Fruit fly (Drosophila melanogaster) whole organism, embryonic: ENCODE measurements around the gene CG15641.

Source experiments
- Blimp-1 ChIP-seq: fragments of 200-800 bp; sonication (Bioruptor generic); optimal IDR thresholded peaks from 3 replicates; lab custom pipeline; 2018; ENCODE audit warnings: missing biosample characterization, missing genetic modification characterization, mild to moderate bottlenecking, moderate library complexity, missing genetic modification reagents
- CG10267 ChIP-seq: fragments of 200-800 bp; sonication (Bioruptor generic); optimal IDR thresholded peaks from 2 replicates; lab custom pipeline; 2018; ENCODE audit warnings: missing biosample characterization, mild to moderate bottlenecking, missing genetic modification characterization, moderate library complexity
- CG11560 ChIP-seq: fragments of 200-800 bp; sonication (Bioruptor generic); IDR thresholded peaks from 3 replicates; pipeline ENCODE4 v1.3.6; 2022; ENCODE audit warnings: missing biosample characterization, missing genetic modification characterization
- CG11695 ChIP-seq: fragments of 200-800 bp; sonication (Bioruptor generic); IDR thresholded peaks from 3 replicates; pipeline ENCODE4 v1.3.6; 2022; ENCODE audit warnings: missing biosample characterization, missing genetic modification characterization
- CG11696 ChIP-seq: fragments of 200-800 bp; sonication (Bioruptor generic); IDR thresholded peaks from 2 replicates; pipeline ENCODE4 v1.3.6; 2022; ENCODE audit warnings: missing biosample characterization, missing genetic modification characterization
- CG13775 ChIP-seq: fragments of 200-800 bp; sonication (Bioruptor generic); optimal IDR thresholded peaks from 3 replicates; lab custom pipeline; 2017; ENCODE audit warnings: missing biosample characterization, mild to moderate bottlenecking, missing genetic modification characterization
- CG14965 ChIP-seq: fragments of 200-800 bp; sonication (Bioruptor generic); optimal IDR thresholded peaks from 2 replicates; lab custom pipeline; 2016; ENCODE audit warnings: missing biosample characterization, missing genetic modification characterization, borderline replicate concordance
- CG17328 ChIP-seq: fragments of 200-800 bp; sonication (Bioruptor generic); IDR thresholded peaks from 2 replicates; pipeline ENCODE4 v1.3.6; 2022; ENCODE audit warnings: missing biosample characterization, missing genetic modification characterization
- CG17568 ChIP-seq: fragments of 200-800 bp; sonication (Bioruptor generic); optimal IDR thresholded peaks from 2 replicates; lab custom pipeline; 2018; ENCODE audit warnings: missing biosample characterization, mild to moderate bottlenecking, missing genetic modification characterization, moderate library complexity
- CG2199 ChIP-seq: fragments of 200-800 bp; sonication (Bioruptor generic); IDR thresholded peaks from 3 replicates; pipeline ENCODE4 v1.3.6; 2022; ENCODE audit warnings: missing biosample characterization, missing genetic modification characterization
- CG30020 ChIP-seq: fragments of 200-800 bp; optimal IDR thresholded peaks from 2 replicates; lab custom pipeline; 2019; ENCODE audit warnings: missing biosample characterization, mild to moderate bottlenecking, missing genetic modification characterization, moderate library complexity
- CG3995 ChIP-seq: fragments of 200-800 bp; sonication (Bioruptor generic); optimal IDR thresholded peaks from 3 replicates; lab custom pipeline; 2016; ENCODE audit warnings: missing biosample characterization, missing genetic modification characterization
- CG43689 ChIP-seq: fragments of 200-800 bp; sonication (Bioruptor generic); IDR thresholded peaks from 2 replicates; pipeline ENCODE4 v1.3.6; 2022; ENCODE audit warnings: missing biosample characterization, missing genetic modification characterization
- CG7928 ChIP-seq: fragments of 200-800 bp; sonication (Bioruptor generic); optimal IDR thresholded peaks from 2 replicates; lab custom pipeline; 2017; ENCODE audit warnings: missing biosample characterization, mild to moderate bottlenecking, missing genetic modification characterization
- CG8388 ChIP-seq: fragments of 200-800 bp; sonication (Bioruptor generic); optimal IDR thresholded peaks from 2 replicates; lab custom pipeline; 2019; ENCODE audit warnings: missing biosample characterization, mild to moderate bottlenecking, missing genetic modification characterization, moderate library complexity
- CG8478 ChIP-seq: fragments of >200 bp; optimal IDR thresholded peaks from 2 replicates; lab custom pipeline; 2018
- CHES-1-like ChIP-seq: fragments of 200-800 bp; sonication (Bioruptor generic); optimal IDR thresholded peaks from 2 replicates; lab custom pipeline; 2016; ENCODE audit warnings: missing biosample characterization, missing genetic modification characterization
- D ChIP-seq, 2 experiments: fragments of 200-800 bp in 1 of 2; fragments of >200 bp in 1 of 2; sonication (Bioruptor generic) in 1 of 2; optimal IDR thresholded peaks; 2 replicates in 1 of 2; 3 replicates in 1 of 2; lab custom pipeline; 2017; ENCODE audit warnings: mild to moderate bottlenecking in 1 of 2, missing biosample characterization in 1 of 2, missing genetic modification characterization in 1 of 2, missing genetic modification reagents in 1 of 2
- Dbx ChIP-seq: fragments of 200-800 bp; sonication (Bioruptor generic); IDR thresholded peaks from 3 replicates; pipeline ENCODE4 v1.3.6; 2022; ENCODE audit warnings: missing biosample characterization, missing genetic modification characterization
- Dp ChIP-seq: fragments of 200-800 bp; sonication (Bioruptor generic); optimal IDR thresholded peaks from 2 replicates; lab custom pipeline; 2018; ENCODE audit warnings: missing biosample characterization, mild to moderate bottlenecking, missing genetic modification characterization, moderate library complexity
- ERR ChIP-seq: fragments of 200-800 bp; sonication (Bioruptor generic); optimal IDR thresholded peaks from 2 replicates; lab custom pipeline; 2016; ENCODE audit warnings: missing biosample characterization, missing genetic modification characterization
- Eip74EF ChIP-seq, 2 experiments: fragments of 200-800 bp in 1 of 2; fragments of >200 bp in 1 of 2; sonication (Bioruptor generic) in 1 of 2; optimal IDR thresholded peaks; 2 replicates each; lab custom pipeline; 2017 to 2019; ENCODE audit warnings: missing biosample characterization in 2 of 2, missing genetic modification characterization in 2 of 2, mild to moderate bottlenecking in 1 of 2, moderate library complexity in 1 of 2
- Ets65A ChIP-seq: fragments of 200-800 bp; sonication (Bioruptor generic); peaks from one replicate; lab custom pipeline; 2016; ENCODE audit warnings: missing biosample characterization, missing genetic modification characterization
- Hand ChIP-seq: fragments of 200-800 bp; sonication (Bioruptor generic); optimal IDR thresholded peaks from 2 replicates; lab custom pipeline; 2017; ENCODE audit warnings: mild to moderate bottlenecking, missing biosample characterization, missing genetic modification reagents, missing genetic modification characterization
- Lhr ChIP-seq: fragments of 200-800 bp; sonication (Bioruptor generic); optimal IDR thresholded peaks from 3 replicates; lab custom pipeline; 2017; ENCODE audit warnings: mild to moderate bottlenecking, missing biosample characterization, missing genetic modification reagents, missing genetic modification characterization
- Lpt ChIP-seq: fragments of >200 bp; optimal IDR thresholded peaks from 2 replicates; lab custom pipeline; 2018; ENCODE audit warnings: missing biosample characterization, missing genetic modification characterization
- Max ChIP-seq: fragments of 200-800 bp; sonication (Bioruptor generic); optimal IDR thresholded peaks from 2 replicates; lab custom pipeline; 2016; ENCODE audit warnings: missing biosample characterization, mild to moderate bottlenecking, missing genetic modification characterization
- Neu2 ChIP-seq: fragments of 200-800 bp; sonication (Bioruptor generic); optimal IDR thresholded peaks from 3 replicates; lab custom pipeline; 2016; ENCODE audit warnings: missing biosample characterization, missing genetic modification characterization, borderline replicate concordance
- Rfx ChIP-seq: fragments of 200-800 bp; sonication (Bioruptor generic); IDR thresholded peaks from 2 replicates; pipeline ENCODE4 v1.3.6; 2022; ENCODE audit warnings: missing biosample characterization, missing genetic modification characterization
- TFAM ChIP-seq: fragments of 200-800 bp; sonication (Bioruptor generic); optimal IDR thresholded peaks from 2 replicates; lab custom pipeline; 2017; ENCODE audit warnings: missing biosample characterization, missing genetic modification characterization, inconsistent platforms
- Vsx1 ChIP-seq: fragments of 200-800 bp; sonication (Bioruptor generic); optimal IDR thresholded peaks from 2 replicates; lab custom pipeline; 2017; ENCODE audit warnings: missing biosample characterization, mild to moderate bottlenecking, missing genetic modification characterization, missing genetic modification reagents
- Xbp1 ChIP-seq: fragments of 200-800 bp; sonication (Bioruptor generic); optimal IDR thresholded peaks from 3 replicates; lab custom pipeline; 2016; ENCODE audit warnings: missing biosample characterization, mild to moderate bottlenecking, missing genetic modification characterization
- YL-1 ChIP-seq: fragments of 200-800 bp; sonication (Bioruptor generic); optimal IDR thresholded peaks from 3 replicates; lab custom pipeline; 2017; ENCODE audit warnings: missing biosample characterization, mild to moderate bottlenecking, missing genetic modification characterization
- abd-A ChIP-seq: fragments of 200-800 bp; sonication (Bioruptor generic); optimal IDR thresholded peaks from 3 replicates; lab custom pipeline; 2019; ENCODE audit warnings: missing biosample characterization, mild to moderate bottlenecking, missing genetic modification characterization, moderate library complexity
- btn ChIP-seq: fragments of 200-800 bp; sonication (Bioruptor generic); optimal IDR thresholded peaks from 2 replicates; lab custom pipeline; 2016; ENCODE audit warnings: missing biosample characterization, missing genetic modification characterization
- dmrt11E ChIP-seq: fragments of 200-800 bp; sonication (Bioruptor generic); optimal IDR thresholded peaks from 3 replicates; lab custom pipeline; 2018; ENCODE audit warnings: missing biosample characterization, mild to moderate bottlenecking, missing genetic modification characterization, moderate library complexity
- ems ChIP-seq: fragments of 200-800 bp; sonication (Bioruptor generic); optimal IDR thresholded peaks from 3 replicates; lab custom pipeline; 2016; ENCODE audit warnings: missing biosample characterization, missing genetic modification characterization
- gcm2 ChIP-seq: fragments of 200-800 bp; sonication (Bioruptor generic); optimal IDR thresholded peaks from 2 replicates; lab custom pipeline; 2016; ENCODE audit warnings: missing biosample characterization, missing genetic modification characterization
- grn ChIP-seq: fragments of 200-800 bp; sonication (Bioruptor generic); optimal IDR thresholded peaks from 3 replicates; lab custom pipeline; 2017; ENCODE audit warnings: missing biosample characterization, missing genetic modification characterization
- gro ChIP-seq: fragments of 200-800 bp; sonication (Bioruptor generic); optimal IDR thresholded peaks from 2 replicates; lab custom pipeline; 2016; ENCODE audit warnings: missing biosample characterization, missing genetic modification characterization
- ken ChIP-seq: fragments of 200-800 bp; sonication (Bioruptor generic); IDR thresholded peaks from 3 replicates; pipeline ENCODE4 v1.3.6; 2022; ENCODE audit warnings: missing biosample characterization, missing genetic modification characterization
- mirr ChIP-seq: fragments of 200-800 bp; sonication (Bioruptor generic); optimal IDR thresholded peaks from 3 replicates; lab custom pipeline; 2018; ENCODE audit warnings: missing biosample characterization, mild to moderate bottlenecking, missing genetic modification characterization
- nom ChIP-seq: fragments of 200-800 bp; sonication (Bioruptor generic); optimal IDR thresholded peaks from 2 replicates; lab custom pipeline; 2017; ENCODE audit warnings: missing biosample characterization, missing genetic modification characterization, mild to moderate bottlenecking, moderate library complexity, missing genetic modification reagents
- pfk ChIP-seq: fragments of 200-800 bp; sonication (Bioruptor generic); optimal IDR thresholded peaks from 2 replicates; lab custom pipeline; 2018; ENCODE audit warnings: missing biosample characterization, mild to moderate bottlenecking, missing genetic modification characterization, moderate library complexity
- pzg ChIP-seq: fragments of 200-800 bp; sonication (Bioruptor generic); optimal IDR thresholded peaks from 3 replicates; lab custom pipeline; 2018; ENCODE audit warnings: missing biosample characterization, mild to moderate bottlenecking, missing genetic modification characterization, moderate library complexity
- run ChIP-seq: fragments of 200-800 bp; sonication (Bioruptor generic); optimal IDR thresholded peaks from 3 replicates; lab custom pipeline; 2018; ENCODE audit warnings: missing biosample characterization, mild to moderate bottlenecking, missing genetic modification characterization
- sd ChIP-seq: fragments of 200-800 bp; sonication (Bioruptor generic); optimal IDR thresholded peaks from 3 replicates; lab custom pipeline; 2018; ENCODE audit warnings: missing biosample characterization, mild to moderate bottlenecking, missing genetic modification characterization, moderate library complexity
- stwl ChIP-seq: fragments of 200-800 bp; sonication (Bioruptor generic); optimal IDR thresholded peaks from 3 replicates; lab custom pipeline; 2018; ENCODE audit warnings: missing biosample characterization, mild to moderate bottlenecking, missing genetic modification characterization, moderate library complexity
- tin ChIP-seq: fragments of 200-800 bp; sonication (Bioruptor generic); optimal IDR thresholded peaks from 3 replicates; lab custom pipeline; 2016; ENCODE audit warnings: missing biosample characterization, missing genetic modification characterization
- trh ChIP-seq: fragments of 200-800 bp; sonication (Bioruptor generic); optimal IDR thresholded peaks from 2 replicates; lab custom pipeline; 2016; ENCODE audit warnings: missing biosample characterization, missing genetic modification characterization

The CG15641 gene

dm6 chrX:15462436-15462857 lies 5.2 kb upstream of the CG15641 start, which contains the start of the genes shtd, CG6294 and CG6299 (continued):
- no peak for TF ChIP-seq dmrt11E
- no peak for TF ChIP-seq gro (GFP tag; lab: Kevin White, UChicago)
- TF ChIP-seq CG17328 (GFP tag; lab: Robert Waterston, UW), result no peak
- TF ChIP-seq CG2199 (GFP tag; lab: Robert Waterston, UW), result no peak
- TF ChIP-seq Neu2 (GFP tag; lab: Kevin White, UChicago), result no peak
- TF ChIP-seq abd-A (tag; lab: Kevin White, UChicago), result no peak
- TF ChIP-seq grn (GFP tag; lab: Kevin White, UChicago), result no peak
- no peak for TF ChIP-seq CG11696 (GFP tag; lab: Robert Waterston, UW)
- peak; percentile 13 for TF ChIP-seq ems (GFP tag; lab: Kevin White, UChicago)
- no peak for TF ChIP-seq btn (GFP tag; lab: Kevin White, UChicago)
- no peak for TF ChIP-seq CG3995 (GFP tag; lab: Kevin White, UChicago)
- TF ChIP-seq TFAM (GFP tag; lab: Kevin White, UChicago), result no peak
- TF ChIP-seq Ets65A (GFP tag; lab: Kevin White, UChicago), result peak; percentile 86
- TF ChIP-seq Dp (GFP tag; lab: Kevin White, UChicago), result peak; percentile 77
- TF ChIP-seq ERR (GFP tag; lab: Kevin White, UChicago), result no peak
- TF ChIP-seq mirr (GFP tag; lab: Kevin White, UChicago), result no peak
- peak; percentile 42 for TF ChIP-seq CG10267
- TF ChIP-seq Dbx (GFP tag; lab: Robert Waterston, UW), result 0 out of 3 replicates have a peak, but pooled peaks have one; percentile 13
- no peak for TF ChIP-seq Lpt
- TF ChIP-seq CG11695 (GFP tag; lab: Robert Waterston, UW), result no peak
- TF ChIP-seq CG14965 (GFP tag; lab: Kevin White, UChicago), result no peak
- no peak for TF ChIP-seq gcm2 (GFP tag; lab: Kevin White, UChicago)
- TF ChIP-seq nom (GFP tag; lab: Kevin White, UChicago), result no peak
- peak; percentile 39; the same call in 1 of the 2 replicates for TF ChIP-seq Rfx
- no peak for TF ChIP-seq run (tag; lab: Kevin White, UChicago)
- no peak for TF ChIP-seq CHES-1-like (GFP tag; lab: Kevin White, UChicago)
- TF ChIP-seq trh, result no peak
- peak; percentile 28 for TF ChIP-seq tin
- TF ChIP-seq ken, result 0 out of 3 replicates have a peak, but pooled peaks have one; percentile 39
- no peak for TF ChIP-seq pfk (GFP tag; lab: Kevin White, UChicago)
- peak; percentile 32 for TF ChIP-seq CG13775
- peak; percentile 67 for TF ChIP-seq YL-1 (GFP tag; lab: Kevin White, UChicago)
- TF ChIP-seq CG43689, result no peak
- peak; percentile 47 for TF ChIP-seq Lhr (GFP tag; lab: Kevin White, UChicago)
- peak; percentile 32 for TF ChIP-seq Xbp1 (GFP tag; lab: Kevin White, UChicago)
- TF ChIP-seq D (optimal IDR thresholded peaks at IDR 0.05; lab: Kevin White, UChicago), result no peak
- TF ChIP-seq D (GFP tag; optimal IDR thresholded peaks at IDR 0.05; lab: Kevin White, UChicago), result no peak
- TF ChIP-seq Max (GFP tag; lab: Kevin White, UChicago), result peak; percentile 25
- no peak for TF ChIP-seq Vsx1 (GFP tag; lab: Kevin White, UChicago)
- no peak for TF ChIP-seq CG7928 (GFP tag; lab: Kevin White, UChicago)
- TF ChIP-seq pzg (GFP tag; lab: Kevin White, UChicago), result peak; percentile 87
- no peak for TF ChIP-seq sd (tag; lab: Kevin White, UChicago)
- TF ChIP-seq CG17568 (GFP tag; lab: Kevin White, UChicago), result no peak
- TF ChIP-seq Hand (GFP tag; lab: Kevin White, UChicago), result no peak
- 0 out of 3 replicates have a peak, but pooled peaks have one; percentile 36 for TF ChIP-seq CG11560
- TF ChIP-seq Eip74EF (GFP tag; optimal IDR thresholded peaks at IDR 0.05; lab: Kevin White, UChicago), result no peak
- peak; percentile 50 for TF ChIP-seq CG30020
- no peak for TF ChIP-seq CG8478 (lab: Kevin White, UChicago)
- TF ChIP-seq Blimp-1 (GFP tag; lab: Kevin White, UChicago), result no peak
- peak; percentile 76 for TF ChIP-seq stwl (tag; lab: Kevin White, UChicago)
- no peak for TF ChIP-seq CG8388 (GFP tag; lab: Kevin White, UChicago)
